Fruit fly (Drosophila melanogaster) whole organism, prepupa: ENCODE measurements around the gene Gr10a.

Experiments
- CG10631 ChIP-seq: fragments of 200-800 bp; sonication (Bioruptor generic); optimal IDR thresholded peaks from 2 replicates; lab custom pipeline; 2016; ENCODE audit warnings: missing biosample characterization, missing genetic modification characterization
- CG11762 ChIP-seq: fragments of 200-800 bp; sonication (Bioruptor generic); optimal IDR thresholded peaks from 3 replicates; lab custom pipeline; 2016; ENCODE audit warnings: missing biosample characterization, missing genetic modification characterization; ENCODE audit not compliant: insufficient read depth
- CG15336 ChIP-seq: fragments of 200-800 bp; sonication (Bioruptor generic); IDR thresholded peaks from 2 replicates; pipeline ENCODE4 v1.3.6; 2022; ENCODE audit warnings: missing biosample characterization, missing genetic modification characterization
- CG16779 ChIP-seq: fragments of 200-800 bp; sonication (Bioruptor generic); optimal IDR thresholded peaks from 3 replicates; lab custom pipeline; 2017; ENCODE audit warnings: missing biosample characterization, mild to moderate bottlenecking, missing genetic modification characterization
- CG3032 ChIP-seq: fragments of 200-800 bp; optimal IDR thresholded peaks from 2 replicates; lab custom pipeline; 2019; ENCODE audit warnings: missing biosample characterization, mild to moderate bottlenecking, missing genetic modification characterization, moderate library complexity
- CG34406 ChIP-seq: fragments of 200-800 bp; sonication (Bioruptor generic); optimal IDR thresholded peaks from 3 replicates; lab custom pipeline; 2016; ENCODE audit warnings: missing biosample characterization, missing genetic modification characterization
- CG4318 ChIP-seq: fragments of 200-800 bp; sonication (Bioruptor generic); optimal IDR thresholded peaks from 3 replicates; lab custom pipeline; 2017; ENCODE audit warnings: missing biosample characterization, mild to moderate bottlenecking, missing genetic modification characterization
- CG6163 ChIP-seq: fragments of 200-800 bp; sonication (Bioruptor generic); IDR thresholded peaks from 3 replicates; pipeline ENCODE4 v1.3.6; 2022; ENCODE audit warnings: missing biosample characterization, missing genetic modification characterization
- CG6276 ChIP-seq: fragments of 200-800 bp; sonication (Bioruptor generic); optimal IDR thresholded peaks from 2 replicates; lab custom pipeline; 2017; ENCODE audit warnings: missing biosample characterization, mild to moderate bottlenecking, missing genetic modification characterization
- CG6792 ChIP-seq: fragments of 200-800 bp; sonication (Bioruptor generic); optimal IDR thresholded peaks from 3 replicates; lab custom pipeline; 2016; ENCODE audit warnings: missing biosample characterization, missing genetic modification characterization
- CG6808 ChIP-seq: fragments of 200-800 bp; sonication (Bioruptor generic); optimal IDR thresholded peaks from 3 replicates; lab custom pipeline; 2017; ENCODE audit warnings: missing biosample characterization, missing genetic modification characterization, mild to moderate bottlenecking, moderate library complexity, missing genetic modification reagents
- CG6854 ChIP-seq: fragments of 200-800 bp; sonication (Bioruptor generic); optimal IDR thresholded peaks from 2 replicates; lab custom pipeline; 2017; ENCODE audit warnings: missing biosample characterization, mild to moderate bottlenecking, missing genetic modification characterization
- CG7368 ChIP-seq: fragments of 200-800 bp; sonication (Bioruptor generic); optimal IDR thresholded peaks from 3 replicates; lab custom pipeline; 2016; ENCODE audit warnings: missing biosample characterization, missing genetic modification characterization
- CG8119 ChIP-seq: fragments of 200-800 bp; sonication (Bioruptor generic); IDR thresholded peaks from 3 replicates; pipeline ENCODE4 v1.3.6; 2022; ENCODE audit warnings: missing biosample characterization, missing genetic modification characterization
- CG8319 ChIP-seq: fragments of 200-800 bp; sonication (Bioruptor generic); optimal IDR thresholded peaks from 3 replicates; lab custom pipeline; 2016; ENCODE audit warnings: missing biosample characterization, missing genetic modification characterization
- Eip78C ChIP-seq: fragments of 200-800 bp; sonication (Bioruptor generic); peaks from one replicate; lab custom pipeline; 2016; ENCODE audit warnings: missing biosample characterization, missing genetic modification characterization
- Eip93F ChIP-seq: fragments of 200-800 bp; sonication (Bioruptor generic); optimal IDR thresholded peaks from 2 replicates; lab custom pipeline; 2016; ENCODE audit warnings: missing biosample characterization, mild to moderate bottlenecking, missing genetic modification characterization
- Ets21C ChIP-seq: fragments of 200-800 bp; sonication (Bioruptor generic); optimal IDR thresholded peaks from 3 replicates; lab custom pipeline; 2016; ENCODE audit warnings: missing biosample characterization, missing genetic modification characterization
- Gug ChIP-seq: fragments of 200-800 bp; sonication (Bioruptor generic); IDR thresholded peaks from 2 replicates; pipeline ENCODE4 v1.3.6; 2022; ENCODE audit warnings: missing biosample characterization, missing genetic modification characterization
- Hr38 ChIP-seq: sonication (Bioruptor generic); optimal IDR thresholded peaks from 2 replicates; lab custom pipeline; 2016; ENCODE audit warnings: missing biosample characterization, missing genetic modification characterization
- Hr4 ChIP-seq: fragments of 200-800 bp; sonication (Bioruptor generic); optimal IDR thresholded peaks from 3 replicates; lab custom pipeline; 2016; ENCODE audit warnings: missing biosample characterization, missing genetic modification characterization
- Lpt ChIP-seq: fragments of 200-800 bp; sonication (Bioruptor generic); optimal IDR thresholded peaks from 3 replicates; lab custom pipeline; 2016; ENCODE audit warnings: missing biosample characterization, missing genetic modification characterization
- Met ChIP-seq: fragments of 200-800 bp; sonication (Bioruptor generic); optimal IDR thresholded peaks from 3 replicates; lab custom pipeline; 2016; ENCODE audit warnings: missing biosample characterization, missing genetic modification characterization
- OdsH ChIP-seq: fragments of 200-800 bp; sonication (Bioruptor generic); optimal IDR thresholded peaks from 3 replicates; lab custom pipeline; 2016; ENCODE audit warnings: missing biosample characterization, missing genetic modification characterization
- Sox102F ChIP-seq: fragments of 200-800 bp; sonication (Bioruptor generic); optimal IDR thresholded peaks from 2 replicates; lab custom pipeline; 2016; ENCODE audit warnings: missing biosample characterization, mild to moderate bottlenecking, missing genetic modification characterization
- Sox15 ChIP-seq: fragments of 200-800 bp; sonication (Bioruptor generic); optimal IDR thresholded peaks from 3 replicates; lab custom pipeline; 2016; ENCODE audit warnings: missing biosample characterization, missing genetic modification characterization
- achi ChIP-seq: fragments of 200-800 bp; sonication (Bioruptor generic); optimal IDR thresholded peaks from 3 replicates; lab custom pipeline; 2016; ENCODE audit warnings: missing biosample characterization, missing genetic modification characterization
- acj6 ChIP-seq: fragments of 200-800 bp; sonication (Bioruptor generic); optimal IDR thresholded peaks from 3 replicates; lab custom pipeline; 2016; ENCODE audit warnings: missing biosample characterization, missing genetic modification characterization
- cyc ChIP-seq: fragments of 200-800 bp; sonication (Bioruptor generic); optimal IDR thresholded peaks from 3 replicates; lab custom pipeline; 2016; ENCODE audit warnings: missing biosample characterization, missing genetic modification characterization
- dac ChIP-seq: fragments of 200-800 bp; sonication (Bioruptor generic); optimal IDR thresholded peaks from 2 replicates; lab custom pipeline; 2017; ENCODE audit warnings: missing biosample characterization, mild to moderate bottlenecking, missing genetic modification characterization
- fd59A ChIP-seq: fragments of 200-800 bp; sonication (Bioruptor generic); optimal IDR thresholded peaks from 2 replicates; lab custom pipeline; 2017; ENCODE audit warnings: missing biosample characterization, mild to moderate bottlenecking, missing genetic modification characterization, missing genetic modification reagents
- fkh ChIP-seq: fragments of 200-800 bp; sonication (Bioruptor generic); optimal IDR thresholded peaks from 3 replicates; lab custom pipeline; 2017; ENCODE audit warnings: missing biosample characterization, mild to moderate bottlenecking, missing genetic modification characterization, moderate library complexity
- net ChIP-seq: fragments of 200-800 bp; sonication (Bioruptor generic); optimal IDR thresholded peaks from 3 replicates; lab custom pipeline; 2016; ENCODE audit warnings: missing biosample characterization, missing genetic modification characterization
- pdm3 ChIP-seq: fragments of 200-800 bp; sonication (Bioruptor generic); optimal IDR thresholded peaks from 3 replicates; lab custom pipeline; 2016; ENCODE audit warnings: missing biosample characterization, missing genetic modification characterization
- salr ChIP-seq, 2 experiments: fragments of 200-800 bp; sonication (Bioruptor generic); optimal IDR thresholded peaks; 3 replicates each; lab custom pipeline; 2016 to 2018; ENCODE audit warnings: missing biosample characterization in 2 of 2, missing genetic modification characterization in 2 of 2, mild to moderate bottlenecking in 1 of 2
- spab ChIP-seq: fragments of 200-800 bp; sonication (Bioruptor generic); optimal IDR thresholded peaks from 2 replicates; lab custom pipeline; 2017; ENCODE audit warnings: missing biosample characterization, mild to moderate bottlenecking, missing genetic modification characterization, missing genetic modification reagents
- ss ChIP-seq, 2 experiments: fragments of 200-800 bp; sonication (Bioruptor generic); optimal IDR thresholded peaks; 2 replicates in 1 of 2; 3 replicates in 1 of 2; lab custom pipeline; 2017 to 2018; ENCODE audit warnings: mild to moderate bottlenecking in 2 of 2, missing biosample characterization in 2 of 2, missing genetic modification characterization in 2 of 2, moderate library complexity in 1 of 2
- svp ChIP-seq: fragments of 200-800 bp; sonication (Bioruptor generic); peaks from one replicate; lab custom pipeline; 2016; ENCODE audit warnings: missing biosample characterization, missing genetic modification characterization
- topi ChIP-seq: fragments of 200-800 bp; sonication (Bioruptor generic); optimal IDR thresholded peaks from 3 replicates; lab custom pipeline; 2016; ENCODE audit warnings: missing biosample characterization, missing genetic modification characterization
- vri ChIP-seq: fragments of 200-800 bp; sonication (Bioruptor generic); optimal IDR thresholded peaks from 3 replicates; lab custom pipeline; 2016; ENCODE audit warnings: missing biosample characterization, mild to moderate bottlenecking, missing genetic modification characterization

Gr10a gene

dm6 chrX:11451027-11451572, 33.9 kb upstream of the Gr10a start (continued):
- TF ChIP-seq CG11762 (no peak), Ets21C (GFP tag; lab: Kevin White, UChicago) (no peak), CG34406 (GFP tag; lab: Kevin White, UChicago) (no peak), Eip93F (no peak), CG4318 (peak; percentile 24), achi (GFP tag; lab: Kevin White, UChicago) (peak; percentile 10), CG8319 (GFP tag; lab: Kevin White, UChicago) (no peak), acj6 (GFP tag; lab: Kevin White, UChicago) (peak; percentile 41), CG3032 (tag; lab: Kevin White, UChicago) (no peak), ss (GFP tag; optimal IDR thresholded peaks at IDR 0.05; lab: Kevin White, UChicago) (no peak), CG10631 (peak; percentile 8), Sox102F (no peak), CG15336 (peak; percentile 72), fd59A (GFP tag; lab: Kevin White, UChicago) (no peak), cyc (GFP tag; lab: Kevin White, UChicago) (peak; percentile 37), CG7368 (no peak), CG16779 (no peak), dac (GFP tag; lab: Kevin White, UChicago) (peak; percentile 52), svp (GFP tag; lab: Kevin White, UChicago) (peak; percentile 67), CG6163 (GFP tag; lab: Robert Waterston, UW) (peak; percentile 59; the same call in 2 of the 3 replicates), Eip78C (GFP tag; lab: Kevin White, UChicago) (peak; percentile 82), spab (no peak), CG6854 (no peak), Lpt (GFP tag; lab: Kevin White, UChicago) (peak; percentile 44), salr (GFP tag; optimal IDR thresholded peaks at IDR 0.05; lab: Kevin White, UChicago) (no peak), CG6276 (GFP tag; lab: Kevin White, UChicago) (peak; percentile 65), net (peak; percentile 35), OdsH (GFP tag; lab: Kevin White, UChicago) (peak; percentile 66), fkh (GFP tag; lab: Kevin White, UChicago) (no peak), CG8119 (peak; percentile 73; the same call in 2 of the 3 replicates), Sox15 (GFP tag; lab: Kevin White, UChicago) (no peak), Hr4 (GFP tag; lab: Kevin White, UChicago) (peak; percentile 56), CG6808 (GFP tag; lab: Kevin White, UChicago) (no peak), topi (GFP tag; lab: Kevin White, UChicago) (peak; percentile 40), Gug (GFP tag; lab: Robert Waterston, UW) (peak; percentile 71), Met (GFP tag; lab: Kevin White, UChicago) (peak; percentile 28), vri (GFP tag; lab: Kevin White, UChicago) (no peak), Hr38 (peak; percentile 49)
- TF ChIP-seq, all 60 proteins: peak for 31

DNA sequence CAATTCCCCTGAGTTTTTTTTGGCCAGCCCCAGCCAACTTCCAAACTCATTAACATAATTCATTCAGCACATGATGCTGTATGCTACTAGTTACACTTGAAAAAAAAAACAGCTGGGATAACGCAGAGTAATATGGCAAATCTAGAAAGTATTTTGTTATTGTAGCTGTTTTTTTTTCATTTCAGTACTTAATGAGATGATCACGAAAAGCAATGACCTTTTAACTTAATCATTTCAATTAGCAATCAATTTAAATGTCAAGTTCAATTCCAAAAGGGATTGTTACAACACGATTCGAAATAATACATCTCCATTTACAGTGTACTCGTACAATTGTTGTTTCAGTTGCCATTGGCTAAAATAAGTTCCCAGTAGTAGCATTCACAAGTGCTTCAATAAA, 33.2 kb upstream of the Gr10a start:
- peak; percentile 23 for TF ChIP-seq pdm3
- peak; percentile 59 for TF ChIP-seq svp (GFP tag; lab: Kevin White, UChicago)
- TF ChIP-seq Eip78C (GFP tag; lab: Kevin White, UChicago) = peak; percentile 69
- no peak for TF ChIP-seq CG6792 (GFP tag; lab: Kevin White, UChicago)
